Fruit fly (Drosophila melanogaster): Measurements from ENCODE around the gene CG8119.

- TF ChIP-seq psq (GFP tag; optimal IDR thresholded peaks at IDR 0.05) (peak; percentile 66), Abd-B (GFP tag; optimal IDR thresholded peaks at IDR 0.05) (no peak), br (GFP tag; optimal IDR thresholded peaks at IDR 0.05) (peak; percentile 9), CrebA (GFP tag; optimal IDR thresholded peaks at IDR 0.05; ENCODE audit: borderline replicate concordance) (no peak), dl (GFP tag; optimal IDR thresholded peaks at IDR 0.05; ENCODE audit: insufficient read depth in 1 of 2, partially characterized antibody in 2 of 2) (no peak), h (GFP tag; optimal IDR thresholded peaks at IDR 0.05) (peak; percentile 75), pan (optimal IDR thresholded peaks at IDR 0.05) (no peak), usp (GFP tag; optimal IDR thresholded peaks at IDR 0.05) (no peak), GATAd (GFP tag; optimal IDR thresholded peaks at IDR 0.05) (no peak), OdsH (GFP tag; optimal IDR thresholded peaks at IDR 0.05) (peak; percentile 79), woc (GFP tag; optimal IDR thresholded peaks at IDR 0.05) (peak; percentile 30)
Measured at dm6 chrX:15671026-15671563, 8.7 kb downstream of the CG8119 start, which contains the start of gene CG15646.
